Fruit fly (Drosophila melanogaster): ENCODE data around the gene TM9SF4.

Gene TM9SF4

dm6 chr2L:13746652-13747051, at the start of gene TM9SF4:
TM9SF4 (plus strand) TSS chr2L:13746952.
- no peak for TF ChIP-seq insv (optimal IDR thresholded peaks at IDR 0.05)
- no peak for TF ChIP-seq psq (optimal IDR thresholded peaks at IDR 0.05)
- no peak for TF ChIP-seq Sin3A (optimal IDR thresholded peaks at IDR 0.05)
- TF ChIP-seq Myc (optimal IDR thresholded peaks at IDR 0.05): no peak
- no peak for TF ChIP-seq ttk (optimal IDR thresholded peaks at IDR 0.05)
- no peak for TF ChIP-seq h (optimal IDR thresholded peaks at IDR 0.05)

DNA sequence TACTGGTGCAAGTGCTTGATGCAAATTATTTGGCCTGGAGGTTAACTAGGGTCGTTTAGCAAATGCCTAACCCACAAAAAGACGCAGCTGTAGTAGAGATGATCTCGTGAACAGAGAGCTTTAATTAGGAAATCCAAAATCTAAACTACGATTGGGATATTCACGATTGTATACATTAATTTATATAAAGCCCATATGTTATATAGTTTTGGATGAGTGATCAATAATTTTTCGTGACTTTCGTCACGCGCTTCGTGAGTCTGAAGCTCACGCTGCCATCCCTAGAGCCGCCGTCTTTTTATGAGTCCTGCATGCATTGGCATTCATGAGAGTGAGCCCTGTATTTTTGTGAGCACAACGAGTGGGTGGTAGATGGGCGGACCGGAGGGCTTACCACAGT, 47.7 kb upstream of the TM9SF4 start:
- TF ChIP-seq ttk (optimal IDR thresholded peaks at IDR 0.05) (no peak), Sin3A (optimal IDR thresholded peaks at IDR 0.05) (no peak), psq (optimal IDR thresholded peaks at IDR 0.05) (no peak), h (optimal IDR thresholded peaks at IDR 0.05) (no peak), Myc (optimal IDR thresholded peaks at IDR 0.05) (no peak), insv (optimal IDR thresholded peaks at IDR 0.05) (no peak)

DNA sequence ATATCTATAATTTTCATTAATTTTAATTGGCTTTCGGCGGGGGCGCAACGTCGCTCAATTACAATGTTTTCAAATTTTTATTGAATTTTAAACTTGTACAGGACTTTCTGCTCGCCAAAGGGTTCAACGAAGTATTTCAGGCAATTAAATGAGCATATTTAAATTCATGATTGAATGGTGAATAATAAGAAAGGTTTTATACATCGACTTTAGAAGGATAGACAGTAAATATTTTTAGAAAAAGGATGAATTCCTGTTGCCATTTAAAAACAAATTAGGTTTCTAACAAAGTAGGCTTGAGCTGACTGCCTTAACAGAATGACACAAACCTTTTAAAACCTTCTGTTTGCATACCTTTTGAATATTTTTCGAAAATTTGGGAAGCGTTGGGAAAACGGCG, 38.8 kb upstream of the TM9SF4 start, which contains the start of gene Gpo3:
Gene Gpo3 (plus strand): TSS at position 301 of the 400 bp plus-strand sequence.
- TF ChIP-seq Sin3A (optimal IDR thresholded peaks at IDR 0.05) (no peak), ttk (optimal IDR thresholded peaks at IDR 0.05) (no peak), insv (optimal IDR thresholded peaks at IDR 0.05) (no peak), Myc (optimal IDR thresholded peaks at IDR 0.05) (no peak), h (optimal IDR thresholded peaks at IDR 0.05) (no peak), psq (optimal IDR thresholded peaks at IDR 0.05) (no peak)

dm6 chr2L:13717121-13717520, 29.6 kb upstream of the TM9SF4 start, which contains the start of gene DIP-kappa:
DIP-kappa (minus strand) TSS chr2L:13717320.
- TF ChIP-seq ttk (optimal IDR thresholded peaks at IDR 0.05) (no peak), insv (optimal IDR thresholded peaks at IDR 0.05) (no peak), Sin3A (optimal IDR thresholded peaks at IDR 0.05) (no peak), psq (optimal IDR thresholded peaks at IDR 0.05) (no peak), Myc (optimal IDR thresholded peaks at IDR 0.05) (no peak), h (optimal IDR thresholded peaks at IDR 0.05) (no peak)

DNA sequence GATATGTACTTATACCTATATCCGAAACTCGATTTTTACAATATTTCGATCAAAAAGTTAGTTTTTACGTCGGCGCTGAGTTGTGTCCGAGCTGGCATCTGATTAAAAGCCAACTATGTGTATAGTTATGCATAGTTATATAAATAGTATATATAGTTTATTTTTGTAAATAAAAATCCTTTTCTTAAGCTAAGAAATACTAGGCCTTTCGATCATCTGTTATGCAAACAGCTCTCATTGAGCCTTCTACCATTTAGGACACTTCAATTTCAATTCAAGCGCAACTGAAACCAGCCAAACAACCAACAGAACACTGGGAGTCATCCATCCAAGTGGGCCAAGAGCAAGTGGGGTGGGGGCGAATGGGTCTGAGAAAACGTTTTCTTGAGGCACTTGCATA, 23.2 kb upstream of the TM9SF4 start, which contains the start of gene CG9014:
Gene CG9014 (minus strand): TSS at position 101 of the 400 bp plus-strand sequence.
- no peak for TF ChIP-seq insv (optimal IDR thresholded peaks at IDR 0.05)
- TF ChIP-seq Myc (optimal IDR thresholded peaks at IDR 0.05): no peak

DNA sequence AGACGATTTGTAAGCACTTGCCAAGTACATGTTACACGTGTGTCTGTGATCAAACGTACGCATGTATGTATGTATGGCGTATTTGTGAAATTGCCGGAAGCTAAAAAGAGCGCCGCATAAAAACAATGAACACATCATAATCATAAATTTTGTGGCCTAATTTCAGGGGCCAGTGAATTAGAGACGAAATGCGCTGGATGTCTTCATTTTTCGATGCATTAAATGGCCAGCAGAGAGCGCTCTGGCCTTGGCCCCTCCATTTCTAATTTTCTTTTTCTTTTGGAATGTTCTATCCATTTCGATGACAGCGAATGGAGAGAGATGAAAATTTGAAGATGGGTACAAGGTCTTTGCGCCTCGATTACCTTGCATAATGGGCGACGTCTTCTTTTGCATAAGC, 14.5 kb upstream of the TM9SF4 start:
- TF ChIP-seq h (optimal IDR thresholded peaks at IDR 0.05) (no peak), insv (optimal IDR thresholded peaks at IDR 0.05) (no peak), psq (optimal IDR thresholded peaks at IDR 0.05) (no peak)

dm6 chr2L:13735838-13736237, 10.9 kb upstream of the TM9SF4 start, which contains the start of gene nur:
nur (plus strand) TSS chr2L:13736138.
- no peak for TF ChIP-seq psq (optimal IDR thresholded peaks at IDR 0.05)
- TF ChIP-seq h (optimal IDR thresholded peaks at IDR 0.05): no peak
- no peak for TF ChIP-seq ttk (optimal IDR thresholded peaks at IDR 0.05)
- no peak for TF ChIP-seq Myc (optimal IDR thresholded peaks at IDR 0.05)
- TF ChIP-seq Sin3A (optimal IDR thresholded peaks at IDR 0.05): no peak
- TF ChIP-seq insv (optimal IDR thresholded peaks at IDR 0.05): no peak

DNA sequence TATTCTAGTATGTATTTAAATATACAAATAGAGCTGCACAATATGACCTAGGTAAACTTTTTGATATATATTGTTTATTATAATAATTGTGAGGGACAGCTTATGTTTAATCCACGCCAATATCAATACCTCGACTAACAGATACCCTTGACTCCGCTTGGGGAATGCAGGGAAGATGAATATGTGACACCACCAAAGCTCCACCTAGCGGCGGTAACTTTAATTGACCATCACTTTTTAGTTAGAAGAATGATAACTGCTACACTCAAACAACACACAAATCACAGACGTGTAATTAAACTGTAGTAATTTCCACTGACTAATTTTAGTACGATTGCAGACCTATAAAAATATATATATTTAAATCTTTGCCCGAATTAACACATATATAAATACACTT, 16.4 kb downstream of the TM9SF4 start:
- TF ChIP-seq psq (optimal IDR thresholded peaks at IDR 0.05): no peak
- no peak for TF ChIP-seq ttk (optimal IDR thresholded peaks at IDR 0.05)
- TF ChIP-seq Sin3A (optimal IDR thresholded peaks at IDR 0.05): no peak
- TF ChIP-seq h (optimal IDR thresholded peaks at IDR 0.05): no peak
- TF ChIP-seq insv (optimal IDR thresholded peaks at IDR 0.05): no peak
- no peak for TF ChIP-seq Myc (optimal IDR thresholded peaks at IDR 0.05)

dm6 chr2L:13770884-13771283, 24.1 kb downstream of the TM9SF4 start:
- TF ChIP-seq insv (optimal IDR thresholded peaks at IDR 0.05) (no peak), psq (optimal IDR thresholded peaks at IDR 0.05) (no peak), Sin3A (optimal IDR thresholded peaks at IDR 0.05) (no peak), ttk (optimal IDR thresholded peaks at IDR 0.05) (no peak), h (optimal IDR thresholded peaks at IDR 0.05) (no peak), Myc (optimal IDR thresholded peaks at IDR 0.05) (no peak)

DNA sequence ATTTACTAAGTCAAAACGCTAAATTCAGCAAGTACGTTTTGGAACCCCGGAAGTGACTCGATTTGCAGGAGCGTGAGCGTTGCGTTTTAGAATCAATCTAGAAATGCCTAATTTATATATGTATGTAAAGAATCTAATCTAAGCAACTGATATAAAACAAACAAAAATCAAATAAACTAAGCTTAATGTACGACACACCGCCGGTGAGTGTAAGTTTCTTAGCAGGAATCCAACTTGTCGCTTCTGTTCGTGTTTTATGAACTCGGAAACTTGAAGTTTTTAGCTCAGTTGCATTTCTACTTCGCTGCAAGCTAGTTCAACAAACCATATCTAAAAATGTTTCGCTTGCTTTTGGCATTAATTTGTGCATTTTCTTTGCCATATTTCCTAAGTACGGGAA, 26.9 kb downstream of the TM9SF4 start, which contains the start of gene CG43376:
Gene CG43376 (plus strand): TSS at position 301 of the 400 bp plus-strand sequence.
- TF ChIP-seq psq (optimal IDR thresholded peaks at IDR 0.05) (no peak), ttk (optimal IDR thresholded peaks at IDR 0.05) (no peak), Myc (optimal IDR thresholded peaks at IDR 0.05) (no peak), insv (optimal IDR thresholded peaks at IDR 0.05) (no peak)

dm6 chr2L:13776928-13777686, 30.4 kb downstream of the TM9SF4 start:
- TF ChIP-seq psq (optimal IDR thresholded peaks at IDR 0.05): no peak
- TF ChIP-seq insv (optimal IDR thresholded peaks at IDR 0.05): no peak
- TF ChIP-seq Sin3A (optimal IDR thresholded peaks at IDR 0.05): no peak
- TF ChIP-seq h (optimal IDR thresholded peaks at IDR 0.05): no peak

dm6 chr2L:13778648-13779047, 31.9 kb downstream of the TM9SF4 start:
- no peak for TF ChIP-seq Sin3A (optimal IDR thresholded peaks at IDR 0.05)

DNA sequence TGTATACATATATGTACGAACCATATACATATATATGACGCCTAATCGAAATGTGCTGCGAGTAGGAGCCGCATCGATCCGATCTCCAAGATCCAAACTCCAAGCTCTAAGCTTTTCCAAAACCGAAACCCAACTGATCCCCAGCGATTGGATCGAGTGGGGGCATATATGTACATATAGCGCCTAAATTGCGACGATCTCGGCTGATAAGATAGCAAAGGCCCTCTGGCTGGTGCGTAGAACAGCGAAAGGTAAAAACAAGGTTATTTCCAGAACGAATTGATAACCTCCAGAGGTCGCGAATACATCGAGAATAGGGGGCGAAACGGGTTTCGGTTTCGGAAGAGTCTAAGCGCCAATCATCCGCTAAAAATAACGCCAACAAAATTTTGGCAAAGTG, 32.4 kb downstream of the TM9SF4 start:
- TF ChIP-seq ttk (optimal IDR thresholded peaks at IDR 0.05) (no peak), Sin3A (optimal IDR thresholded peaks at IDR 0.05) (no peak), psq (optimal IDR thresholded peaks at IDR 0.05) (no peak), h (optimal IDR thresholded peaks at IDR 0.05) (no peak)
